Fruit fly (Drosophila melanogaster): ENCODE data around the gene SmydA-3.
A peak's percentile ranks its signal among the peaks of the same experiment; 100 is the strongest.

The SmydA-3 gene

dm6 chr2L:10849511-10850191 lies at the start of gene SmydA-3 (continued):
- TF ChIP-seq Chrac-16 (GFP tag; optimal IDR thresholded peaks at IDR 0.05) (no peak), CG2199 (GFP tag; IDR thresholded peaks at IDR 0.05) (no peak), row (GFP tag; IDR thresholded peaks at IDR 0.05) (peak; percentile 13; the same call in 1 of the 3 replicates), CG3726 (GFP tag; IDR thresholded peaks at IDR 0.05) (0 out of 3 replicates have a peak, but pooled peaks have one; percentile 30), HLH3B (GFP tag; IDR thresholded peaks at IDR 0.05) (0 out of 2 replicates have a peak, but pooled peaks have one; percentile 14), ATbp (GFP tag; optimal IDR thresholded peaks at IDR 0.05) (peak; percentile 7), CG4424 (GFP tag; optimal IDR thresholded peaks at IDR 0.05) (peak; percentile 35), dpn (GFP tag; optimal IDR thresholded peaks at IDR 0.05) (peak in 1 of 2 experiments; percentile 17), CG17328 (GFP tag; IDR thresholded peaks at IDR 0.05) (peak; percentile 43; the same call in 1 of the 2 replicates), CG17361 (GFP tag; IDR thresholded peaks at IDR 0.05) (no peak; the same call in 2 of the 3 replicates), HHEX (GFP tag; optimal IDR thresholded peaks at IDR 0.05) (peak; percentile 46), CG10979 (tag; optimal IDR thresholded peaks at IDR 0.05) (peak; percentile 23), CG30403 (GFP tag; optimal IDR thresholded peaks at IDR 0.05) (peak; percentile 8), Xbp1 (GFP tag; optimal IDR thresholded peaks at IDR 0.05) (peak; percentile 23), vvl (GFP tag; IDR thresholded peaks at IDR 0.05) (peak; percentile 54), lmd (GFP tag; IDR thresholded peaks at IDR 0.05) (0 out of 2 replicates have a peak, but pooled peaks have one; percentile 27), onecut (GFP tag; IDR thresholded peaks at IDR 0.05) (peak; percentile 84), kni (GFP tag; optimal IDR thresholded peaks at IDR 0.05) (no peak), CG14710 (tag; optimal IDR thresholded peaks at IDR 0.05) (no peak), ap (GFP tag; IDR thresholded peaks at IDR 0.05) (0 out of 2 replicates have a peak, but pooled peaks have one; percentile 27), CoRest (tag; optimal IDR thresholded peaks at IDR 0.05) (peak; percentile 20), CG18011 (GFP tag; optimal IDR thresholded peaks at IDR 0.05) (peak; percentile 18), crol (GFP tag; IDR thresholded peaks at IDR 0.05) (0 out of 2 replicates have a peak, but pooled peaks have one; percentile 30), CG9437 (GFP tag; optimal IDR thresholded peaks at IDR 0.05) (no peak), Bdp1 (GFP tag; optimal IDR thresholded peaks at IDR 0.05) (no peak), Doc2 (GFP tag; IDR thresholded peaks at IDR 0.05) (no peak), vnd (GFP tag; IDR thresholded peaks at IDR 0.05; ENCODE audit: partially characterized antibody) (no peak), stc (GFP tag; IDR thresholded peaks at IDR 0.05) (peak; percentile 44; the same call in 1 of the 2 replicates), CG7357 (GFP tag; IDR thresholded peaks at IDR 0.05) (0 out of 3 replicates have a peak, but pooled peaks have one; percentile 22), BtbVII (GFP tag; optimal IDR thresholded peaks at IDR 0.05) (peak; percentile 26), CG15479 (GFP tag; optimal IDR thresholded peaks at IDR 0.05) (no peak), Ada2b (GFP tag; IDR thresholded peaks at IDR 0.05) (0 out of 2 replicates have a peak, but pooled peaks have one; percentile 11), ham (GFP tag; IDR thresholded peaks at IDR 0.05) (no peak), CG10321 (GFP tag; IDR thresholded peaks at IDR 0.05) (no peak), CG6765 (GFP tag; optimal IDR thresholded peaks at IDR 0.05) (peak; percentile 32), gce (GFP tag; IDR thresholded peaks at IDR 0.05) (peak; percentile 12; the same call in 1 of the 3 replicates), org-1 (GFP tag; optimal IDR thresholded peaks at IDR 0.05) (no peak), Sox100B (GFP tag; optimal IDR thresholded peaks at IDR 0.05) (no peak), CG10431 (GFP tag; optimal IDR thresholded peaks at IDR 0.05) (no peak), CG15514 (GFP tag; optimal IDR thresholded peaks at IDR 0.05) (peak; percentile 14), Asciz (GFP tag; optimal IDR thresholded peaks at IDR 0.05) (peak; percentile 5), CG18262 (tag; optimal IDR thresholded peaks at IDR 0.05) (peak; percentile 34), Awh (GFP tag; IDR thresholded peaks at IDR 0.05) (peak; percentile 62), Dfd (GFP tag; optimal IDR thresholded peaks at IDR 0.05) (no peak), dysf (GFP tag; IDR thresholded peaks at IDR 0.05) (peak; percentile 14; the same call in 1 of the 3 replicates), seq (GFP tag; IDR thresholded peaks at IDR 0.05) (peak; percentile 34; the same call in 1 of the 2 replicates), peb (GFP tag; IDR thresholded peaks at IDR 0.05) (no peak), Ssrp (tag; optimal IDR thresholded peaks at IDR 0.05) (peak; percentile 18), Elba2 (GFP tag; optimal IDR thresholded peaks at IDR 0.05) (no peak)

Measured in whole organism, embryonic.